Worm (Caenorhabditis elegans): ENCODE results near the gene H20E11.2.

- TF ChIP-seq nhr-76 (tag; optimal IDR thresholded peaks at IDR 0.05) = no peak
- TF ChIP-seq snpc-4 (tag; optimal IDR thresholded peaks at IDR 0.05) = no peak
Measured at ce11 chrIV:6836769-6837168, 9.2 kb downstream of the H20E11.2 start.
